Fruit fly (Drosophila melanogaster) whole organism, adult: ENCODE measurements around the gene bcd.
A peak's percentile ranks its signal among the peaks of the same experiment; 100 is the strongest.

ENCODE experiments used
- CG11617 ChIP-seq: fragments of 200-800 bp; sonication (Bioruptor generic); optimal IDR thresholded peaks from 2 replicates; lab custom pipeline; 2017; ENCODE audit warnings: mild to moderate bottlenecking, missing biosample characterization, missing genetic modification reagents, missing genetic modification characterization
- CG12768 ChIP-seq: fragments of 200-800 bp; sonication (Bioruptor generic); optimal IDR thresholded peaks from 2 replicates; lab custom pipeline; 2017; ENCODE audit warnings: missing biosample characterization, missing genetic modification characterization, mild to moderate bottlenecking, moderate library complexity, missing genetic modification reagents
- CG14711 ChIP-seq: fragments of 200-800 bp; sonication (Bioruptor generic); optimal IDR thresholded peaks from 2 replicates; lab custom pipeline; 2018; ENCODE audit warnings: missing biosample characterization, mild to moderate bottlenecking, missing genetic modification characterization, moderate library complexity
- CG1620 ChIP-seq: fragments of 200-800 bp; sonication (Bioruptor generic); optimal IDR thresholded peaks from 2 replicates; lab custom pipeline; 2016; ENCODE audit warnings: missing biosample characterization, missing genetic modification characterization
- CG33017 ChIP-seq: fragments of 200-800 bp; sonication (Bioruptor generic); optimal IDR thresholded peaks from 2 replicates; lab custom pipeline; 2018; ENCODE audit warnings: missing biosample characterization, mild to moderate bottlenecking, missing genetic modification characterization, moderate library complexity
- CG5204 ChIP-seq: fragments of 200-800 bp; sonication (Bioruptor generic); optimal IDR thresholded peaks from 2 replicates; lab custom pipeline; 2016; ENCODE audit warnings: missing biosample characterization, missing genetic modification characterization
- CG7045 ChIP-seq: fragments of 200-800 bp; sonication (Bioruptor generic); optimal IDR thresholded peaks from 2 replicates; lab custom pipeline; 2017; ENCODE audit warnings: missing biosample characterization, mild to moderate bottlenecking, missing genetic modification characterization
- CG7101 ChIP-seq: fragments of 200-800 bp; sonication (Bioruptor generic); optimal IDR thresholded peaks from 2 replicates; lab custom pipeline; 2018; ENCODE audit warnings: missing biosample characterization, mild to moderate bottlenecking, missing genetic modification characterization, moderate library complexity
- Clk ChIP-seq: fragments of 200-800 bp; sonication (Bioruptor generic); optimal IDR thresholded peaks from 2 replicates; lab custom pipeline; 2017; ENCODE audit warnings: missing biosample characterization, missing genetic modification characterization
- Crg-1 ChIP-seq: fragments of 200-800 bp; sonication (Bioruptor generic); optimal IDR thresholded peaks from 2 replicates; lab custom pipeline; 2016; ENCODE audit warnings: missing biosample characterization, missing genetic modification characterization
- Hr96 ChIP-seq: fragments of 200-800 bp; sonication (Bioruptor generic); optimal IDR thresholded peaks from 2 replicates; lab custom pipeline; 2016; ENCODE audit warnings: missing biosample characterization, missing genetic modification characterization
- Mnt ChIP-seq: fragments of 200-800 bp; sonication (Bioruptor generic); optimal IDR thresholded peaks from 2 replicates; lab custom pipeline; 2016; ENCODE audit warnings: missing biosample characterization, mild to moderate bottlenecking, missing genetic modification characterization
- bab1 ChIP-seq: fragments of 200-800 bp; sonication (Bioruptor generic); optimal IDR thresholded peaks from 3 replicates; lab custom pipeline; 2019; ENCODE audit warnings: missing biosample characterization, mild to moderate bottlenecking, missing genetic modification characterization, moderate library complexity
- cic ChIP-seq: fragments of 200-800 bp; sonication (Bioruptor generic); optimal IDR thresholded peaks from 2 replicates; lab custom pipeline; 2017; ENCODE audit warnings: missing biosample characterization, mild to moderate bottlenecking, missing genetic modification characterization, moderate library complexity
- cnc ChIP-seq, 2 experiments: fragments of >200 bp; optimal IDR thresholded peaks; 2 replicates each; lab custom pipeline; 2017
- kay ChIP-seq: fragments of 200-800 bp; sonication (Bioruptor generic); peaks from one replicate; lab custom pipeline; 2016; ENCODE audit warnings: missing biosample characterization, missing genetic modification characterization, borderline replicate concordance
- ovo ChIP-seq: fragments of 200-800 bp; sonication (Bioruptor generic); optimal IDR thresholded peaks from 2 replicates; lab custom pipeline; 2016; ENCODE audit warnings: missing biosample characterization, missing genetic modification characterization
- pad ChIP-seq: fragments of 200-800 bp; sonication (Bioruptor generic); optimal IDR thresholded peaks from 3 replicates; lab custom pipeline; 2017; ENCODE audit warnings: missing biosample characterization, missing genetic modification characterization, mild to moderate bottlenecking, moderate library complexity, missing genetic modification reagents
- tj ChIP-seq: fragments of 200-800 bp; sonication (Bioruptor generic); optimal IDR thresholded peaks from 3 replicates; lab custom pipeline; 2017; ENCODE audit warnings: missing biosample characterization, mild to moderate bottlenecking, missing genetic modification characterization, moderate library complexity
- toe ChIP-seq: fragments of 200-800 bp; sonication (Bioruptor generic); optimal IDR thresholded peaks from 2 replicates; lab custom pipeline; 2016; ENCODE audit warnings: missing biosample characterization, missing genetic modification characterization

Gene bcd

dm6 chr3R:6751467-6752155, 7.7 kb downstream of the bcd start:
- TF ChIP-seq Mnt = no peak
- no peak for TF ChIP-seq CG1620 (GFP tag; lab: Kevin White, UChicago)
- TF ChIP-seq toe (GFP tag; lab: Kevin White, UChicago) = no peak
- no peak for TF ChIP-seq cnc (optimal IDR thresholded peaks at IDR 0.05; lab: Kevin White, UChicago)
- TF ChIP-seq CG7045 (GFP tag; lab: Kevin White, UChicago) = no peak
- TF ChIP-seq Clk (GFP tag; lab: Kevin White, UChicago) = no peak
- TF ChIP-seq CG11617 (GFP tag; lab: Kevin White, UChicago) = no peak
- no peak for TF ChIP-seq CG12768 (GFP tag; lab: Kevin White, UChicago)
- no peak for TF ChIP-seq CG33017 (tag; lab: Kevin White, UChicago)
- no peak for TF ChIP-seq Crg-1 (GFP tag; lab: Kevin White, UChicago)
- no peak for TF ChIP-seq kay
- TF ChIP-seq Hr96 (GFP tag; lab: Kevin White, UChicago) = no peak
- TF ChIP-seq pad (GFP tag; lab: Kevin White, UChicago) = no peak
- no peak for TF ChIP-seq CG7101 (tag; lab: Kevin White, UChicago)
- no peak for TF ChIP-seq ovo (GFP tag; lab: Kevin White, UChicago)
- TF ChIP-seq tj (GFP tag; lab: Kevin White, UChicago) = no peak
- no peak for TF ChIP-seq bab1 (GFP tag; lab: Kevin White, UChicago)
- no peak for TF ChIP-seq cic (GFP tag; lab: Kevin White, UChicago)
- no peak for TF ChIP-seq CG14711 (tag; lab: Kevin White, UChicago)

- TF ChIP-seq pad (GFP tag; lab: Kevin White, UChicago) (no peak), ovo (GFP tag; lab: Kevin White, UChicago) (no peak), Hr96 (GFP tag; lab: Kevin White, UChicago) (no peak), CG7101 (tag; lab: Kevin White, UChicago) (no peak), CG11617 (GFP tag; lab: Kevin White, UChicago) (no peak), CG33017 (tag; lab: Kevin White, UChicago) (no peak), cnc (optimal IDR thresholded peaks at IDR 0.05; lab: Kevin White, UChicago) (no peak), CG5204 (GFP tag; lab: Kevin White, UChicago) (no peak), toe (GFP tag; lab: Kevin White, UChicago) (no peak), CG12768 (GFP tag; lab: Kevin White, UChicago) (no peak), kay (no peak), Clk (GFP tag; lab: Kevin White, UChicago) (no peak), CG7045 (GFP tag; lab: Kevin White, UChicago) (no peak), CG1620 (GFP tag; lab: Kevin White, UChicago) (no peak), tj (GFP tag; lab: Kevin White, UChicago) (no peak)
Measured at dm6 chr3R:6747907-6748306, 11.4 kb downstream of the bcd start, which contains the start of gene CG34297. CG34297 (minus strand) TSS chr3R:6748007.

- TF ChIP-seq CG12768 (GFP tag; lab: Kevin White, UChicago) = no peak
- TF ChIP-seq Crg-1 (GFP tag; lab: Kevin White, UChicago) = no peak
- TF ChIP-seq pad (GFP tag; lab: Kevin White, UChicago) = no peak
- no peak for TF ChIP-seq CG11617 (GFP tag; lab: Kevin White, UChicago)
- no peak for TF ChIP-seq CG5204 (GFP tag; lab: Kevin White, UChicago)
- no peak for TF ChIP-seq CG7045 (GFP tag; lab: Kevin White, UChicago)
- TF ChIP-seq tj (GFP tag; lab: Kevin White, UChicago) = no peak
- TF ChIP-seq Clk (GFP tag; lab: Kevin White, UChicago) = no peak
- TF ChIP-seq cic (GFP tag; lab: Kevin White, UChicago) = no peak
- no peak for TF ChIP-seq CG1620 (GFP tag; lab: Kevin White, UChicago)
- TF ChIP-seq ovo (GFP tag; lab: Kevin White, UChicago) = no peak
- no peak for TF ChIP-seq bab1 (GFP tag; lab: Kevin White, UChicago)
- TF ChIP-seq CG14711 (tag; lab: Kevin White, UChicago) = no peak
Measured at dm6 chr3R:6746212-6746611, 13.1 kb downstream of the bcd start.

- TF ChIP-seq CG7101 (tag; lab: Kevin White, UChicago) (no peak), CG7045 (GFP tag; lab: Kevin White, UChicago) (no peak), Crg-1 (GFP tag; lab: Kevin White, UChicago) (no peak), Clk (GFP tag; lab: Kevin White, UChicago) (no peak), CG14711 (tag; lab: Kevin White, UChicago) (no peak)
Measured at dm6 chr3R:6744036-6744435, 15.2 kb downstream of the bcd start, which contains the start of gene zen2. zen2 (minus strand) TSS chr3R:6744136.

- peak; percentile 20 for TF ChIP-seq kay
- TF ChIP-seq CG11617 (GFP tag; lab: Kevin White, UChicago) = no peak
- no peak for TF ChIP-seq CG33017 (tag; lab: Kevin White, UChicago)
Measured at dm6 chr3R:6741983-6742382, 17.3 kb downstream of the bcd start, which contains the start of gene pb. pb (minus strand) TSS chr3R:6742063.

dm6 chr3R:6741400-6741959, 17.8 kb downstream of the bcd start:
- no peak for TF ChIP-seq CG11617 (GFP tag; lab: Kevin White, UChicago)
